ENCODE assay signal across 1 fruit fly cellular context in the genomic region with DNA sequence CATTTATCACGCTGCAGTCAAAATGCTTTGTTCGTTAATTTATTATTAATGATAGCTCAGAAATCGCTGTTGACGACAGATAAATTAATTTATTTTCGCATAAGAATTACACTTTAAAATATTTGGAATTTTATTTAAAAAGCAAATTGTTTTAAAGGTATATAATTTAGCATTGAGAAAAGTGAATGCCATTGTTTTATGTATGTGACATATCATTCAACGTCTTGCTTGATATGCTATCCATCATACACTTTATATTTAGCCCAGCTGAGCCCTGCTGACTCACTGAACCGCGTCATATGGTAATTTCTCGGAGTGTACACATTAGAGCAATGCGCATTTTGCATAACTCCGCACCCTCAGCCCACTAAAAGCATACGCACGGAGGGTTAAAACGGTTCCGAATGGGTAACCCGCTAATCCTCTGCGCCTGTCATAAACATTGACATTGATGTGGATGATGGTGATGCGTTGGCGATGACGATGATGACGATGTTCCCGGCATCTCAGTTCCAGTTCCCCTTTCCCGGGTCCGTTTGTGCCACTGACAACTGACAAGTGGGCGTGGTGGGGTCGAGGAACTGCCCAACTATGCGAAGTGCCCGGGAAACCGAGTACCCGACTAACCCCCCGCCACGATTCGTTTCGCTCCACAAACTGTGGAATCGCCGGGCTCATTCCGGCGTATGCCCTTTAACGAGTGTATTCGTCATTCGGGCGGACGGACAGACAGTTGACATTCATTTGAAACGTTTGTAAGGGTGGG.
TF ChIP-seq lines count a peak whose summit lies in the region.

No protein-coding gene starts in this region.

TF ChIP-seq in whole organism, embryonic, 481 proteins besides CTCF, POLR2A, EP300 and RAD21 (continued from another document):
- TF ChIP-seq tin (GFP tag; optimal IDR thresholded peaks at IDR 0.05; lab: Kevin White, UChicago) (peak; percentile 19), CG15696 (tag; optimal IDR thresholded peaks at IDR 0.05; lab: Kevin White, UChicago) (peak; percentile 47), pros (GFP tag; optimal IDR thresholded peaks at IDR 0.05; lab: Kevin White, UChicago) (peak; percentile 21), sd (tag; optimal IDR thresholded peaks at IDR 0.05; lab: Kevin White, UChicago) (peak; percentile 19), CG9727 (GFP tag; optimal IDR thresholded peaks at IDR 0.05; lab: Kevin White, UChicago) (peak; percentile 12), CG12391 (tag; optimal IDR thresholded peaks at IDR 0.05; lab: Kevin White, UChicago) (peak; percentile 10), CG11504 (tag; optimal IDR thresholded peaks at IDR 0.05; lab: Kevin White, UChicago) (peak; percentile 51), TFAM (GFP tag; optimal IDR thresholded peaks at IDR 0.05; lab: Kevin White, UChicago) (no peak), nerfin-1 (tag; optimal IDR thresholded peaks at IDR 0.05; lab: Kevin White, UChicago) (peak; percentile 55), Meics (GFP tag; optimal IDR thresholded peaks at IDR 0.05; lab: Kevin White, UChicago) (peak; percentile 2), sens (GFP tag; lab: Kevin White, UChicago) (peak; percentile 80), p53 (GFP tag; optimal IDR thresholded peaks at IDR 0.05; lab: Kevin White, UChicago) (no peak), phol (tag; optimal IDR thresholded peaks at IDR 0.05; lab: Kevin White, UChicago) (peak; percentile 64), Side (GFP tag; optimal IDR thresholded peaks at IDR 0.05; lab: Kevin White, UChicago) (no peak), CG6689 (GFP tag; IDR thresholded peaks at IDR 0.05; lab: Robert Waterston, UW) (0 out of 2 replicates have a peak, but pooled peaks have one; percentile 16), nau (GFP tag; optimal IDR thresholded peaks at IDR 0.05; lab: Kevin White, UChicago) (peak; percentile 6), kni (GFP tag; optimal IDR thresholded peaks at IDR 0.05; lab: Kevin White, UChicago) (peak; percentile 63), CG18262 (tag; optimal IDR thresholded peaks at IDR 0.05; lab: Kevin White, UChicago) (peak; percentile 53), CG3065 (GFP tag; optimal IDR thresholded peaks at IDR 0.05; lab: Kevin White, UChicago) (peak; percentile 10), CG10209 (GFP tag; optimal IDR thresholded peaks at IDR 0.05; lab: Kevin White, UChicago) (no peak), CG2712 (tag; optimal IDR thresholded peaks at IDR 0.05; lab: Kevin White, UChicago) (peak; percentile 47), gem (tag; optimal IDR thresholded peaks at IDR 0.05; lab: Kevin White, UChicago) (peak; percentile 43), CG10979 (tag; optimal IDR thresholded peaks at IDR 0.05; lab: Kevin White, UChicago) (peak; percentile 63), Fer3 (tag; optimal IDR thresholded peaks at IDR 0.05; lab: Kevin White, UChicago) (no peak), dmrt99B (tag; optimal IDR thresholded peaks at IDR 0.05; lab: Kevin White, UChicago) (peak; percentile 23), eve (GFP tag; optimal IDR thresholded peaks at IDR 0.05; lab: Kevin White, UChicago) (peak in 1 of 2 experiments; percentile 2), zen (tag; optimal IDR thresholded peaks at IDR 0.05; lab: Kevin White, UChicago) (no peak), CG17829 (tag; optimal IDR thresholded peaks at IDR 0.05; lab: Kevin White, UChicago) (peak; percentile 23), CG10267 (tag; optimal IDR thresholded peaks at IDR 0.05; lab: Kevin White, UChicago) (peak; percentile 33), CG30403 (GFP tag; optimal IDR thresholded peaks at IDR 0.05; lab: Kevin White, UChicago) (peak; percentile 19), CG1603 (tag; optimal IDR thresholded peaks at IDR 0.05; lab: Kevin White, UChicago) (peak; percentile 7), Blimp-1 (GFP tag; optimal IDR thresholded peaks at IDR 0.05; lab: Kevin White, UChicago) (peak; percentile 51)
